Worm (Caenorhabditis elegans) whole organism, L4 larva: Measurements from ENCODE around the gene fipr-9.

Experiments
- D1046.2 ChIP-seq: fragments of 200-800 bp; sonication (Bioruptor generic); IDR thresholded peaks from 2 replicates; pipeline ENCODE4 v1.3.6; 2022; ENCODE audit warnings: missing genetic modification characterization, missing compliant biosample characterization
- F26F4.8 ChIP-seq: fragments of 200-800 bp; sonication (Bioruptor generic); conservative IDR thresholded peaks from 2 replicates; pipeline ENCODE4 v1.3.6; 2022; ENCODE audit warnings: missing genetic modification characterization, missing compliant biosample characterization
- F49E8.2 ChIP-seq: sonication (generic microtip); optimal IDR thresholded peaks from 2 replicates; lab custom pipeline; 2016; ENCODE audit warnings: missing compliant biosample characterization, mild to moderate bottlenecking, missing genetic modification characterization, borderline replicate concordance
- T20F7.1 ChIP-seq: fragments of 200-800 bp; sonication (Bioruptor generic); optimal IDR thresholded peaks from 2 replicates; lab custom pipeline; 2018; ENCODE audit warnings: mild to moderate bottlenecking, missing genetic modification characterization, missing compliant biosample characterization
- Y105C5A.15 ChIP-seq: fragments of 200-800 bp; sonication (Bioruptor generic); IDR thresholded peaks from 2 replicates; pipeline ENCODE4 v1.3.6; 2022; ENCODE audit warnings: missing genetic modification characterization, missing compliant biosample characterization
- Y75B8A.6 ChIP-seq: fragments of 200-800 bp; sonication (Bioruptor generic); IDR thresholded peaks from 2 replicates; pipeline ENCODE4 v1.3.6; 2022; ENCODE audit warnings: missing genetic modification reagents, missing genetic modification characterization, missing compliant biosample characterization
- ZK337.2 ChIP-seq: fragments of 200-800 bp; sonication (Bioruptor generic); IDR thresholded peaks from 2 replicates; pipeline ENCODE4 v1.3.6; 2022; ENCODE audit warnings: missing genetic modification reagents, missing genetic modification characterization, missing compliant biosample characterization
- arid-1 ChIP-seq: fragments of 200-800 bp; sonication (Bioruptor generic); conservative IDR thresholded peaks from 2 replicates; pipeline ENCODE4 v1.3.6; 2022; ENCODE audit warnings: missing genetic modification reagents, missing genetic modification characterization, missing compliant biosample characterization
- ceh-20 ChIP-seq: fragments of 200-800 bp; sonication (Bioruptor generic); IDR thresholded peaks from 2 replicates; pipeline ENCODE4 v1.3.6; 2022; ENCODE audit warnings: missing genetic modification reagents, missing genetic modification characterization, missing compliant biosample characterization
- ceh-28 ChIP-seq: fragments of 150-350 bp; optimal IDR thresholded peaks from 2 replicates; lab custom pipeline; 2014; ENCODE audit warnings: missing biosample characterization, missing genetic modification reagents, missing genetic modification characterization
- ceh-62 ChIP-seq: sonication (generic microtip); optimal IDR thresholded peaks from 2 replicates; lab custom pipeline; 2017; ENCODE audit warnings: missing biosample characterization, missing genetic modification characterization
- ceh-82 ChIP-seq: sonication (generic microtip); optimal IDR thresholded peaks from 2 replicates; lab custom pipeline; 2017; ENCODE audit warnings: missing biosample characterization, missing genetic modification characterization
- daf-19 ChIP-seq: fragments of 200-800 bp; sonication (Bioruptor generic); conservative IDR thresholded peaks from 2 replicates; pipeline ENCODE4 v1.3.6; 2022; ENCODE audit warnings: missing genetic modification characterization, missing compliant biosample characterization
- daf-8 ChIP-seq: fragments of 200-800 bp; sonication (Bioruptor generic); IDR thresholded peaks from 2 replicates; pipeline ENCODE4 v1.3.6; 2022; ENCODE audit warnings: missing genetic modification characterization, missing compliant biosample characterization
- dmd-9 ChIP-seq: fragments of 200-800 bp; sonication (Bioruptor generic); IDR thresholded peaks from 2 replicates; pipeline ENCODE4 v1.3.6; 2022; ENCODE audit warnings: missing genetic modification reagents, missing genetic modification characterization, missing compliant biosample characterization
- dve-1 ChIP-seq: sonication (generic microtip); optimal IDR thresholded peaks from 2 replicates; lab custom pipeline; 2017; ENCODE audit warnings: antibody characterized with exemption, mild to moderate bottlenecking, missing genetic modification characterization, missing compliant biosample characterization; ENCODE audit not compliant: insufficient read depth
- egl-27 ChIP-seq: sonication (generic microtip); optimal IDR thresholded peaks from 3 replicates; lab custom pipeline; 2017; ENCODE audit warnings: missing biosample characterization, missing genetic modification reagents, missing genetic modification characterization
- fkh-10 ChIP-seq: fragments of 150-350 bp; optimal IDR thresholded peaks from 2 replicates; lab custom pipeline; 2014; ENCODE audit warnings: missing biosample characterization, missing genetic modification reagents, missing genetic modification characterization
- fos-1 ChIP-seq: fragments of 150-350 bp; optimal IDR thresholded peaks from 2 replicates; lab custom pipeline; 2014; ENCODE audit warnings: missing biosample characterization, missing genetic modification characterization
- hmg-1.1 ChIP-seq: fragments of 200-800 bp; sonication (Bioruptor generic); IDR thresholded peaks from 2 replicates; pipeline ENCODE4 v1.3.6; 2022; ENCODE audit warnings: missing genetic modification reagents, missing genetic modification characterization, missing compliant biosample characterization
- jun-1 ChIP-seq: fragments of 150-350 bp; optimal IDR thresholded peaks from 2 replicates; lab custom pipeline; 2014; ENCODE audit warnings: missing biosample characterization, missing genetic modification reagents, missing genetic modification characterization
- lim-7 ChIP-seq: fragments of 200-800 bp; sonication (Bioruptor generic); IDR thresholded peaks from 2 replicates; pipeline ENCODE4 v1.3.6; 2022; ENCODE audit warnings: missing genetic modification characterization, missing compliant biosample characterization
- mdl-1 ChIP-seq, 2 experiments: fragments of 150-350 bp in 1 of 2; sonication (generic microtip) in 1 of 2; optimal IDR thresholded peaks; 2 replicates each; lab custom pipeline; 2014 to 2017; ENCODE audit warnings: missing biosample characterization in 2 of 2, missing genetic modification characterization in 2 of 2
- mes-2 ChIP-seq: sonication (generic microtip); optimal IDR thresholded peaks from 2 replicates; lab custom pipeline; 2016; ENCODE audit warnings: missing genotype, mild to moderate bottlenecking, missing genetic modification characterization, missing compliant biosample characterization; ENCODE audit not compliant: poor library complexity, severe bottlenecking
- mxl-3 ChIP-seq: fragments of 200-800 bp; sonication (Bioruptor generic); optimal IDR thresholded peaks from 2 replicates; lab custom pipeline; 2018; ENCODE audit warnings: mild to moderate bottlenecking, missing genetic modification characterization, missing compliant biosample characterization
- nhr-28 ChIP-seq: fragments of 150-350 bp; optimal IDR thresholded peaks from 2 replicates; lab custom pipeline; 2014; ENCODE audit warnings: missing biosample characterization, missing genetic modification characterization
- nhr-42 ChIP-seq: fragments of 200-800 bp; sonication (Bioruptor generic); IDR thresholded peaks from 2 replicates; pipeline ENCODE4 v1.3.6; 2022; ENCODE audit warnings: missing genetic modification characterization, missing compliant biosample characterization
- pha-4 ChIP-seq, 2 experiments: fragments of 150-350 bp in 1 of 2; fragments of 200-800 bp in 1 of 2; sonication (Bioruptor generic) in 1 of 2; IDR thresholded peaks in 1 of 2; optimal IDR thresholded peaks in 1 of 2; 2 replicates each; pipeline versions ENCODE4 v1.3.6 to Lab custom; 2014 to 2022; ENCODE audit warnings: missing genetic modification characterization in 2 of 2, missing genetic modification reagents in 2 of 2, missing biosample characterization in 1 of 2, missing compliant biosample characterization in 1 of 2
- pqm-1 ChIP-seq: sonication (generic microtip); optimal IDR thresholded peaks from 2 replicates; lab custom pipeline; 2017; ENCODE audit warnings: missing biosample characterization, missing genetic modification characterization
- rbr-2 ChIP-seq: sonication (generic microtip); optimal IDR thresholded peaks from 2 replicates; lab custom pipeline; 2016; ENCODE audit warnings: missing genotype, missing genetic modification characterization, missing compliant biosample characterization
- snpc-1.2 ChIP-seq: fragments of 200-800 bp; sonication (Bioruptor generic); IDR thresholded peaks from 2 replicates; pipeline ENCODE4 v1.3.6; 2022; ENCODE audit warnings: missing genetic modification reagents, missing genetic modification characterization, missing compliant biosample characterization
- vab-7 ChIP-seq: fragments of 200-800 bp; sonication (Bioruptor generic); IDR thresholded peaks from 2 replicates; pipeline ENCODE4 v1.3.6; 2022; ENCODE audit warnings: missing genetic modification reagents, missing genetic modification characterization, missing compliant biosample characterization
- zfp-2 ChIP-seq: sonication (generic microtip); optimal IDR thresholded peaks from 2 replicates; lab custom pipeline; 2016; ENCODE audit warnings: mild to moderate bottlenecking, missing genetic modification characterization, missing compliant biosample characterization

The fipr-9 gene

ce11 chrV:10224619-10225018 lies 3.2 kb downstream of the fipr-9 start:
- peak; percentile 76 for TF ChIP-seq nhr-28
- TF ChIP-seq ceh-28: no peak
- no peak for TF ChIP-seq lim-7 (GFP tag; lab: Robert Waterston, UW)
- no peak for TF ChIP-seq vab-7 (GFP tag; lab: Robert Waterston, UW)
- no peak for TF ChIP-seq pha-4 (GFP tag; IDR thresholded peaks at IDR 0.05; lab: Robert Waterston, UW)
- TF ChIP-seq pha-4 (tag; optimal IDR thresholded peaks at IDR 0.05; lab: Kevin White, UChicago): no peak
- no peak for TF ChIP-seq dmd-9 (GFP tag; lab: Robert Waterston, UW)
- TF ChIP-seq daf-8 (GFP tag; lab: Robert Waterston, UW): no peak
- TF ChIP-seq rbr-2 (tag; lab: Kevin White, UChicago): no peak
- TF ChIP-seq pqm-1: peak; percentile 73

- TF ChIP-seq nhr-28: peak; percentile 39
- TF ChIP-seq zfp-2 (tag; lab: Kevin White, UChicago): no peak
Observed at ce11 chrV:10225610-10226009, 4.1 kb downstream of the fipr-9 start, which contains the start of gene daf-36. daf-36 (minus strand) TSS chrV:10225710.

DNA sequence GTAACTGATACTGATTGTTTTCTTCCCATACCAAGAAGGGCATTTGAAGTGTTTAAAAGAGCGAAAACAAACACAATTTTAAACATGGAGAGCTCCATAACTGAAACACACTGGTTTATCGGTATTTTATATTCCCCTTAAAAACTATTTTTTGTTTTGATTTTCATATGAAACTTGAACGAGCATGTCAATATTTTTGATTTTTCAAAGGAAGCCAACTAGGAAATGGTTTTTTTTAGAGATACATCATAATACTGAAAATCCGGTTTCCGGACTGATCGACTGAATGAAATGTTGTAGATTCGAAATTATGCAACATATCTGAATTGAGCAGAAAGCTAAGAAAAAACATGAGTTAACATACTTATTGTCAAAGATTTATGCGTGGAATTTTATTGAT lies 5.9 kb downstream of the fipr-9 start, which contains the start of gene ttr-19:
ttr-19 (minus strand) TSS at position 101 of the 400 bp plus-strand sequence.
- TF ChIP-seq F49E8.2 (tag; lab: Kevin White, UChicago) (no peak), jun-1 (no peak)

DNA sequence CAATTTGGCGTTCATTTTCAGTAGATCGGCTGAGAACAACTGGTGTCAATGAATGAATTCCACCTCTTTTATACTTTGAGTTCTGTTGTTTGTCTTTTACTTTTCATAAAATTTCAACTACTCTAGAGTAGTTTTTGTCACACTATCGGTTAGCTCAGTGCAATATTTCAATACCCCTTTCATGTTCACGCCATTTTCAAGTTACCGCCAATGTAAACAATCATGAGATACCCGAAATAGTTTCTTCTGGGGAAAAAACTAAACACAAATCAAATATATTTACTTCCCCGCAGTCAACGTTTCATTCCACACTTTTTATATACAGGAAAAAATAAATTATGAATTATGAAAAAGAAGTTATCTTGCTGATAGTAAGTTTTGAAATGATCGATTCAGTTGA lies 6.9 kb downstream of the fipr-9 start, which contains the start of gene fipr-4:
fipr-4 (minus strand) TSS at position 101 of the 400 bp plus-strand sequence.
- TF ChIP-seq dve-1 (no peak), D1046.2 (GFP tag; lab: Robert Waterston, UW) (no peak), nhr-42 (no peak), F26F4.8 (GFP tag; lab: Robert Waterston, UW) (no peak), Y75B8A.6 (GFP tag; lab: Robert Waterston, UW) (no peak), hmg-1.1 (GFP tag; lab: Robert Waterston, UW) (no peak), mxl-3 (GFP tag; lab: Kevin White, UChicago) (no peak), T20F7.1 (no peak), Y105C5A.15 (no peak), ceh-82 (tag; lab: Kevin White, UChicago) (no peak), fkh-10 (GFP tag; lab: Kevin White, UChicago) (no peak), fos-1 (no peak), mdl-1 (tag; optimal IDR thresholded peaks at IDR 0.05; lab: Kevin White, UChicago) (no peak), egl-27 (tag; lab: Kevin White, UChicago) (no peak), mes-2 (tag; lab: Kevin White, UChicago) (no peak), ceh-62 (tag; lab: Kevin White, UChicago) (no peak), snpc-1.2 (GFP tag; lab: Robert Waterston, UW) (no peak)
- TF ChIP-seq, all 104 proteins: peak for 0

ce11 chrV:10229222-10229879 lies 7.9 kb downstream of the fipr-9 start, which contains the start of the genes pyt-1 and fipr-7:
pyt-1 (minus strand) TSS chrV:10229322.
fipr-7 (plus strand) TSS chrV:10229829.
- TF ChIP-seq zfp-2 (tag; lab: Kevin White, UChicago) (no peak), ceh-20 (GFP tag; lab: Robert Waterston, UW) (no peak), arid-1 (GFP tag; lab: Robert Waterston, UW) (no peak), daf-19 (GFP tag; lab: Robert Waterston, UW) (no peak), fkh-10 (GFP tag; lab: Kevin White, UChicago) (no peak), egl-27 (tag; lab: Kevin White, UChicago) (no peak), ZK337.2 (no peak)
